Worm (Caenorhabditis elegans): ENCODE measurements around the gene cyn-6.

cyn-6 gene

ce11 chrIII:773114-773513 is at the start of gene cyn-6:
Gene cyn-6, plus strand, starts transcription at chrIII:773414.
- TF ChIP-seq nhr-20 (tag; optimal IDR thresholded peaks at IDR 0.05) (no peak), alr-1 (tag; optimal IDR thresholded peaks at IDR 0.05; ENCODE audit: borderline replicate concordance) (no peak), lir-3 (tag; optimal IDR thresholded peaks at IDR 0.05; ENCODE audit: poor library complexity) (no peak), snu-23 (GFP tag; optimal IDR thresholded peaks at IDR 0.05) (no peak), lin-35 (GFP tag; optimal IDR thresholded peaks at IDR 0.05) (no peak), elt-2 (tag; optimal IDR thresholded peaks at IDR 0.05) (no peak), hlh-4 (tag; optimal IDR thresholded peaks at IDR 0.05) (no peak), zip-4 (GFP tag; optimal IDR thresholded peaks at IDR 0.05) (no peak), nhr-85 (tag) (no peak), nhr-77 (tag; optimal IDR thresholded peaks at IDR 0.05) (no peak), elt-3 (tag; optimal IDR thresholded peaks at IDR 0.05) (no peak), nhr-28 (tag; optimal IDR thresholded peaks at IDR 0.05) (no peak), nhr-84 (tag; optimal IDR thresholded peaks at IDR 0.05) (no peak), tbx-2 (tag; optimal IDR thresholded peaks at IDR 0.05) (no peak), xbp-1 (tag; optimal IDR thresholded peaks at IDR 0.05) (no peak), zag-1 (tag; optimal IDR thresholded peaks at IDR 0.05) (no peak), pqm-1 (tag; optimal IDR thresholded peaks at IDR 0.05) (no peak), nhr-47 (tag; optimal IDR thresholded peaks at IDR 0.05) (no peak), ceh-88 (GFP tag; IDR thresholded peaks at IDR 0.05) (no peak)

- no peak for TF ChIP-seq aly-2 (tag; optimal IDR thresholded peaks at IDR 0.05)
- TF ChIP-seq dsc-1 (tag; optimal IDR thresholded peaks at IDR 0.05): no peak
- no peak for TF ChIP-seq pag-3 (tag; optimal IDR thresholded peaks at IDR 0.05; ENCODE audit: borderline replicate concordance, insufficient read depth)
- TF ChIP-seq hlh-17 (GFP tag; optimal IDR thresholded peaks at IDR 0.05; ENCODE audit: borderline replicate concordance): no peak
- TF ChIP-seq nhr-90 (tag; optimal IDR thresholded peaks at IDR 0.05; ENCODE audit: poor library complexity): no peak
- no peak for TF ChIP-seq ceh-88 (GFP tag; IDR thresholded peaks at IDR 0.05)
- TF ChIP-seq elt-2 (tag; optimal IDR thresholded peaks at IDR 0.05): no peak
- no peak for TF ChIP-seq efl-1 (optimal IDR thresholded peaks at IDR 0.05)
- no peak for TF ChIP-seq efl-1 (GFP tag; optimal IDR thresholded peaks at IDR 0.05 in 1 of 2)
- TF ChIP-seq ztf-11 (tag; optimal IDR thresholded peaks at IDR 0.05): no peak
- TF ChIP-seq nhr-19 (GFP tag; conservative IDR thresholded peaks at IDR 0.05): no peak
- no peak for TF ChIP-seq zag-1 (tag; optimal IDR thresholded peaks at IDR 0.05)
- no peak for TF ChIP-seq nhr-76 (tag; optimal IDR thresholded peaks at IDR 0.05)
- TF ChIP-seq ces-1 (GFP tag; optimal IDR thresholded peaks at IDR 0.05): no peak
- TF ChIP-seq nhr-237 (tag; optimal IDR thresholded peaks at IDR 0.05): no peak
- no peak for TF ChIP-seq unc-98 (GFP tag; IDR thresholded peaks at IDR 0.05)
- no peak for TF ChIP-seq mdl-1 (tag; optimal IDR thresholded peaks at IDR 0.05)
- TF ChIP-seq unc-30 (tag; optimal IDR thresholded peaks at IDR 0.05): no peak
These were observed 48.4 kb upstream of the cyn-6 start, which contains the start of gene flp-24 for ce11 chrIII:724819-725218. Gene flp-24, plus strand, starts transcription at chrIII:725119.

ce11 chrIII:728074-728473 is 45.1 kb upstream of the cyn-6 start:
- TF ChIP-seq pag-3 (tag; optimal IDR thresholded peaks at IDR 0.05; ENCODE audit: borderline replicate concordance, insufficient read depth) (no peak), swsn-7 (tag; optimal IDR thresholded peaks at IDR 0.05) (no peak), isw-1 (GFP tag; IDR thresholded peaks at IDR 0.05) (no peak), nhr-85 (tag) (peak; percentile 70), lin-13 (GFP tag; optimal IDR thresholded peaks at IDR 0.05) (no peak), lin-35 (GFP tag; optimal IDR thresholded peaks at IDR 0.05) (no peak), C34B4.2 (tag; optimal IDR thresholded peaks at IDR 0.05) (no peak), egl-13 (tag; optimal IDR thresholded peaks at IDR 0.05) (no peak)
